Worm (Caenorhabditis elegans) whole organism, L4 larva: ENCODE measurements around the gene F32D8.4.
A peak's percentile ranks its signal among the peaks of the same experiment; 100 is the strongest.

Experiments used
- D1046.2 ChIP-seq: fragments of 200-800 bp; sonication (Bioruptor generic); IDR thresholded peaks from 2 replicates; pipeline ENCODE4 v1.3.6; 2022; ENCODE audit warnings: missing genetic modification characterization, missing compliant biosample characterization
- T26A8.4 ChIP-seq: fragments of 200-800 bp; sonication (Bioruptor generic); IDR thresholded peaks from 2 replicates; pipeline ENCODE4 v1.3.6; 2022; ENCODE audit warnings: missing genetic modification characterization, missing compliant biosample characterization
- Y105C5A.15 ChIP-seq: fragments of 200-800 bp; sonication (Bioruptor generic); IDR thresholded peaks from 2 replicates; pipeline ENCODE4 v1.3.6; 2022; ENCODE audit warnings: missing genetic modification characterization, missing compliant biosample characterization
- Y75B8A.6 ChIP-seq: fragments of 200-800 bp; sonication (Bioruptor generic); IDR thresholded peaks from 2 replicates; pipeline ENCODE4 v1.3.6; 2022; ENCODE audit warnings: missing genetic modification reagents, missing genetic modification characterization, missing compliant biosample characterization
- ZK337.2 ChIP-seq: fragments of 200-800 bp; sonication (Bioruptor generic); IDR thresholded peaks from 2 replicates; pipeline ENCODE4 v1.3.6; 2022; ENCODE audit warnings: missing genetic modification reagents, missing genetic modification characterization, missing compliant biosample characterization
- ZK546.5 ChIP-seq, 2 experiments: sonication (generic microtip); optimal IDR thresholded peaks; 2 replicates each; lab custom pipeline; 2017; ENCODE audit warnings: missing biosample characterization in 2 of 2, missing genetic modification characterization in 2 of 2
- aha-1 ChIP-seq: fragments of 150-350 bp; peaks from one replicate; lab custom pipeline; 2014; ENCODE audit warnings: missing biosample characterization, missing genetic modification characterization
- aly-2 ChIP-seq: sonication (generic microtip); optimal IDR thresholded peaks from 2 replicates; lab custom pipeline; 2018; ENCODE audit warnings: missing biosample characterization, missing genetic modification characterization
- arid-1 ChIP-seq: fragments of 200-800 bp; sonication (Bioruptor generic); conservative IDR thresholded peaks from 2 replicates; pipeline ENCODE4 v1.3.6; 2022; ENCODE audit warnings: missing genetic modification reagents, missing genetic modification characterization, missing compliant biosample characterization
- attf-4 ChIP-seq: sonication (generic microtip); optimal IDR thresholded peaks from 3 replicates; lab custom pipeline; 2017; ENCODE audit warnings: missing biosample characterization, missing genetic modification characterization
- ceh-44 ChIP-seq: fragments of 200-800 bp; sonication (Bioruptor generic); IDR thresholded peaks from 2 replicates; pipeline ENCODE4 v1.3.6; 2022; ENCODE audit warnings: missing genetic modification reagents, missing genetic modification characterization, missing compliant biosample characterization
- ceh-82 ChIP-seq: sonication (generic microtip); optimal IDR thresholded peaks from 2 replicates; lab custom pipeline; 2017; ENCODE audit warnings: missing biosample characterization, missing genetic modification characterization
- ctbp-1 ChIP-seq: fragments of 200-800 bp; sonication (Bioruptor generic); IDR thresholded peaks from 2 replicates; pipeline ENCODE4 v1.3.6; 2022; ENCODE audit warnings: missing genetic modification reagents, missing genetic modification characterization, missing compliant biosample characterization
- daf-16 ChIP-seq, 3 experiments: sonication (generic microtip); optimal IDR thresholded peaks; 2 replicates each; lab custom pipeline; 2016 to 2017; ENCODE audit warnings: missing genetic modification characterization in 3 of 3, missing genetic modification reagents in 3 of 3, mild to moderate bottlenecking in 2 of 3, missing compliant biosample characterization in 2 of 3, missing biosample characterization in 1 of 3, moderate library complexity in 1 of 3
- dmd-8 ChIP-seq: fragments of 200-800 bp; sonication (Bioruptor generic); IDR thresholded peaks from 2 replicates; pipeline ENCODE4 v1.3.6; 2022; ENCODE audit warnings: missing genetic modification characterization, missing compliant biosample characterization
- duxl-1 ChIP-seq: sonication (generic microtip); optimal IDR thresholded peaks from 2 replicates; lab custom pipeline; 2016; ENCODE audit warnings: mild to moderate bottlenecking, missing genetic modification characterization, moderate library complexity, missing compliant biosample characterization; ENCODE audit not compliant: poor library complexity
- dve-1 ChIP-seq: sonication (generic microtip); optimal IDR thresholded peaks from 2 replicates; lab custom pipeline; 2017; ENCODE audit warnings: antibody characterized with exemption, mild to moderate bottlenecking, missing genetic modification characterization, missing compliant biosample characterization; ENCODE audit not compliant: insufficient read depth
- fos-1 ChIP-seq: fragments of 150-350 bp; optimal IDR thresholded peaks from 2 replicates; lab custom pipeline; 2014; ENCODE audit warnings: missing biosample characterization, missing genetic modification characterization
- gei-8 ChIP-seq: fragments of 200-800 bp; sonication (Bioruptor generic); optimal IDR thresholded peaks from 2 replicates; lab custom pipeline; 2018; ENCODE audit warnings: mild to moderate bottlenecking, missing genetic modification characterization, missing compliant biosample characterization
- hif-1 ChIP-seq, 2 experiments: sonication (generic microtip); optimal IDR thresholded peaks; 2 replicates each; lab custom pipeline; 2016 to 2017; ENCODE audit warnings: missing compliant biosample characterization in 2 of 2, missing genetic modification characterization in 2 of 2, missing genetic modification reagents in 2 of 2, missing genotype in 2 of 2, mild to moderate bottlenecking in 1 of 2
- hlh-30 ChIP-seq: sonication (generic microtip); optimal IDR thresholded peaks from 2 replicates; lab custom pipeline; 2017; ENCODE audit warnings: antibody characterized with exemption, mild to moderate bottlenecking, missing genetic modification characterization, missing compliant biosample characterization; ENCODE audit not compliant: insufficient read depth
- hmg-1.1 ChIP-seq: fragments of 200-800 bp; sonication (Bioruptor generic); IDR thresholded peaks from 2 replicates; pipeline ENCODE4 v1.3.6; 2022; ENCODE audit warnings: missing genetic modification reagents, missing genetic modification characterization, missing compliant biosample characterization
- lim-7 ChIP-seq: fragments of 200-800 bp; sonication (Bioruptor generic); IDR thresholded peaks from 2 replicates; pipeline ENCODE4 v1.3.6; 2022; ENCODE audit warnings: missing genetic modification characterization, missing compliant biosample characterization
- lin-1 ChIP-seq: fragments of 200-800 bp; sonication (Bioruptor generic); IDR thresholded peaks from 2 replicates; pipeline ENCODE4 v1.3.6; 2022; ENCODE audit warnings: missing genetic modification reagents, missing genetic modification characterization, missing compliant biosample characterization
- lin-13 ChIP-seq: fragments of 150-350 bp; optimal IDR thresholded peaks from 2 replicates; lab custom pipeline; 2014; ENCODE audit warnings: missing biosample characterization, missing genetic modification reagents, missing genetic modification characterization
- lin-29 ChIP-seq: fragments of 200-800 bp; sonication (Bioruptor generic); IDR thresholded peaks from 2 replicates; pipeline ENCODE4 v1.3.6; 2022; ENCODE audit warnings: missing genetic modification reagents, missing genetic modification characterization, missing compliant biosample characterization
- lsy-2 ChIP-seq, 2 experiments: fragments of 150-350 bp in 1 of 2; sonication (generic microtip) in 1 of 2; optimal IDR thresholded peaks; 2 replicates each; lab custom pipeline; 2014 to 2017; ENCODE audit warnings: missing biosample characterization in 2 of 2, missing genetic modification characterization in 2 of 2
- mdl-1 ChIP-seq, 2 experiments: fragments of 150-350 bp in 1 of 2; sonication (generic microtip) in 1 of 2; optimal IDR thresholded peaks; 2 replicates each; lab custom pipeline; 2014 to 2017; ENCODE audit warnings: missing biosample characterization in 2 of 2, missing genetic modification characterization in 2 of 2
- mdt-29 ChIP-seq: fragments of 200-800 bp; sonication (Bioruptor generic); IDR thresholded peaks from 2 replicates; pipeline ENCODE4 v1.3.6; 2022; ENCODE audit warnings: missing genetic modification reagents, missing genetic modification characterization, missing compliant biosample characterization
- mep-1 ChIP-seq: fragments of 150-350 bp; sonication (generic microtip); optimal IDR thresholded peaks from 3 replicates; lab custom pipeline; 2014; ENCODE audit warnings: missing biosample characterization, missing genetic modification characterization
- mes-2 ChIP-seq: sonication (generic microtip); optimal IDR thresholded peaks from 2 replicates; lab custom pipeline; 2016; ENCODE audit warnings: missing genotype, mild to moderate bottlenecking, missing genetic modification characterization, missing compliant biosample characterization; ENCODE audit not compliant: poor library complexity, severe bottlenecking
- mxl-3 ChIP-seq: fragments of 200-800 bp; sonication (Bioruptor generic); optimal IDR thresholded peaks from 2 replicates; lab custom pipeline; 2018; ENCODE audit warnings: mild to moderate bottlenecking, missing genetic modification characterization, missing compliant biosample characterization
- nhr-111 ChIP-seq: fragments of 200-800 bp; sonication (Bioruptor generic); optimal IDR thresholded peaks from 2 replicates; lab custom pipeline; 2018; ENCODE audit warnings: mild to moderate bottlenecking, missing genetic modification characterization, missing compliant biosample characterization
- nhr-42 ChIP-seq: fragments of 200-800 bp; sonication (Bioruptor generic); IDR thresholded peaks from 2 replicates; pipeline ENCODE4 v1.3.6; 2022; ENCODE audit warnings: missing genetic modification characterization, missing compliant biosample characterization
- php-3 ChIP-seq: fragments of 200-800 bp; sonication (Bioruptor generic); IDR thresholded peaks from 2 replicates; pipeline ENCODE4 v1.3.6; 2022; ENCODE audit warnings: missing genetic modification reagents, missing genetic modification characterization, missing compliant biosample characterization
- rbr-2 ChIP-seq: sonication (generic microtip); optimal IDR thresholded peaks from 2 replicates; lab custom pipeline; 2016; ENCODE audit warnings: missing genotype, missing genetic modification characterization, missing compliant biosample characterization
- saeg-2 ChIP-seq: fragments of 200-800 bp; sonication (Bioruptor generic); IDR thresholded peaks from 2 replicates; pipeline ENCODE4 v1.3.6; 2022; ENCODE audit warnings: missing genetic modification reagents, missing genetic modification characterization, missing compliant biosample characterization
- skn-1 ChIP-seq: fragments of 150-350 bp; optimal IDR thresholded peaks from 2 replicates; lab custom pipeline; 2014; ENCODE audit warnings: missing biosample characterization, missing genetic modification characterization
- snpc-4 ChIP-seq: fragments of 150-350 bp; optimal IDR thresholded peaks from 2 replicates; lab custom pipeline; 2014; ENCODE audit warnings: missing biosample characterization, missing genetic modification characterization
- spr-1 ChIP-seq: sonication (generic microtip); optimal IDR thresholded peaks from 2 replicates; lab custom pipeline; 2016; ENCODE audit warnings: mild to moderate bottlenecking, missing genetic modification characterization, missing compliant biosample characterization
- tag-97 ChIP-seq: fragments of 200-800 bp; sonication (Bioruptor generic); IDR thresholded peaks from 2 replicates; pipeline ENCODE4 v1.3.6; 2022; ENCODE audit warnings: missing genetic modification characterization, missing compliant biosample characterization
- unc-130 ChIP-seq: sonication (generic microtip); optimal IDR thresholded peaks from 2 replicates; lab custom pipeline; 2016; ENCODE audit warnings: missing genetic modification reagents, missing genetic modification characterization, missing compliant biosample characterization
- zag-1 ChIP-seq: fragments of 150-350 bp; optimal IDR thresholded peaks from 2 replicates; lab custom pipeline; 2014; ENCODE audit warnings: missing biosample characterization, missing genetic modification characterization
- zip-11 ChIP-seq: fragments of 200-800 bp; sonication (Bioruptor generic); IDR thresholded peaks from 2 replicates; pipeline ENCODE4 v1.3.6; 2022; ENCODE audit warnings: missing genetic modification characterization, missing compliant biosample characterization

Gene F32D8.4

ce11 chrV:10893510-10894128 is at the start of gene F32D8.4:
Gene F32D8.4, minus strand, starts transcription at chrV:10893560.
- peak; percentile 57 for TF ChIP-seq aha-1 (tag; lab: Kevin White, UChicago)
- TF ChIP-seq hmg-1.1: no peak

- TF ChIP-seq nhr-42 (GFP tag; lab: Robert Waterston, UW): no peak
- TF ChIP-seq Y75B8A.6: 0 out of 2 replicates have a peak, but pooled peaks have one; percentile 18
- TF ChIP-seq, all 104 proteins: peak for 1
Observed at ce11 chrV:10942161-10942560, 48.8 kb upstream of the F32D8.4 start, which contains the start of gene zip-9. Gene zip-9, plus strand, starts transcription at chrV:10942461.

- TF ChIP-seq ZK546.5 (tag; optimal IDR thresholded peaks at IDR 0.05; lab: Kevin White, UChicago): no peak
- TF ChIP-seq spr-1 (tag; lab: Kevin White, UChicago): no peak
- no peak for TF ChIP-seq daf-16 (GFP tag; optimal IDR thresholded peaks at IDR 0.05; lab: Kevin White, UChicago)
- TF ChIP-seq daf-16 (tag; optimal IDR thresholded peaks at IDR 0.05; lab: Kevin White, UChicago): no peak
- no peak for TF ChIP-seq mxl-3 (GFP tag; lab: Kevin White, UChicago)
Observed at ce11 chrV:10941150-10941549, 47.8 kb upstream of the F32D8.4 start, which contains the start of gene F17C11.26. Gene F17C11.26, plus strand, starts transcription at chrV:10941450.

- peak in 1 of 2 experiments; percentile 51 for TF ChIP-seq hif-1 (tag; optimal IDR thresholded peaks at IDR 0.05; lab: Kevin White, UChicago)
- TF ChIP-seq skn-1 (tag; lab: Kevin White, UChicago): no peak
- no peak for TF ChIP-seq ZK546.5 (tag; optimal IDR thresholded peaks at IDR 0.05; lab: Kevin White, UChicago)
- no peak for TF ChIP-seq mdt-29 (GFP tag; lab: Robert Waterston, UW)
- TF ChIP-seq T26A8.4 (GFP tag; lab: Robert Waterston, UW): peak; percentile 77; the same call in 1 of the 2 replicates
- TF ChIP-seq zip-11 (GFP tag; lab: Robert Waterston, UW): no peak
- TF ChIP-seq saeg-2 (GFP tag; lab: Robert Waterston, UW): no peak
- TF ChIP-seq lin-13 (GFP tag; lab: Kevin White, UChicago): peak; percentile 67
- no peak for TF ChIP-seq tag-97
- TF ChIP-seq gei-8 (GFP tag; lab: Kevin White, UChicago): no peak
- peak; percentile 65 for TF ChIP-seq mep-1 (tag; lab: Kevin White, UChicago)
- no peak; the same call in 1 of the 2 replicates for TF ChIP-seq lin-1 (GFP tag; lab: Robert Waterston, UW)
- peak; percentile 88 for TF ChIP-seq dve-1
- TF ChIP-seq snpc-4: no peak
- TF ChIP-seq hlh-30 (tag; lab: Kevin White, UChicago): peak; percentile 58
- TF ChIP-seq dmd-8: no peak
- TF ChIP-seq ZK337.2 (GFP tag; lab: Robert Waterston, UW): no peak
- TF ChIP-seq fos-1 (tag; lab: Kevin White, UChicago): no peak
- TF ChIP-seq unc-130 (GFP tag; lab: Kevin White, UChicago): no peak
- 0 out of 2 replicates have a peak, but pooled peaks have one; percentile 10 for TF ChIP-seq arid-1 (GFP tag; lab: Robert Waterston, UW)
- TF ChIP-seq Y105C5A.15 (GFP tag; lab: Robert Waterston, UW): no peak
- peak in 1 of 2 experiments; percentile 73 for TF ChIP-seq lsy-2 (tag; optimal IDR thresholded peaks at IDR 0.05; lab: Kevin White, UChicago)
- TF ChIP-seq aly-2 (tag; lab: Kevin White, UChicago): no peak
- no peak for TF ChIP-seq nhr-111 (GFP tag; lab: Kevin White, UChicago)
- peak; percentile 61 for TF ChIP-seq mes-2 (tag; lab: Kevin White, UChicago)
- TF ChIP-seq lin-29 (GFP tag; lab: Robert Waterston, UW): no peak
- no peak for TF ChIP-seq D1046.2 (GFP tag; lab: Robert Waterston, UW)
- TF ChIP-seq php-3 (GFP tag; lab: Robert Waterston, UW): no peak
- TF ChIP-seq rbr-2 (tag; lab: Kevin White, UChicago): peak; percentile 42
- TF ChIP-seq lim-7 (GFP tag; lab: Robert Waterston, UW): no peak
- TF ChIP-seq zag-1 (tag; lab: Kevin White, UChicago): no peak
- TF ChIP-seq duxl-1 (tag; lab: Kevin White, UChicago): no peak
- peak; percentile 70 to 72 for TF ChIP-seq mdl-1 (tag; optimal IDR thresholded peaks at IDR 0.05; lab: Kevin White, UChicago)
- no peak for TF ChIP-seq attf-4 (tag; lab: Kevin White, UChicago)
- TF ChIP-seq ceh-82 (tag; lab: Kevin White, UChicago): no peak
- TF ChIP-seq ceh-44 (GFP tag; lab: Robert Waterston, UW): no peak
- TF ChIP-seq ctbp-1 (GFP tag; lab: Robert Waterston, UW): no peak
Observed at ce11 chrV:10940571-10940991, 47.2 kb upstream of the F32D8.4 start.
